Worm (Caenorhabditis elegans) whole organism, young adult: ENCODE results near the gene K01A11.3.
A peak's percentile ranks its signal among the peaks of the same experiment; 100 is the strongest.

Source experiments
- B0019.2 ChIP-seq: fragments of 200-800 bp; sonication (Bioruptor generic); conservative IDR thresholded peaks from 2 replicates; pipeline ENCODE4 v1.3.6; 2022; ENCODE audit warnings: missing genetic modification reagents, missing genetic modification characterization, missing compliant biosample characterization
- F10E7.11 ChIP-seq: sonication (generic microtip); optimal IDR thresholded peaks from 2 replicates; lab custom pipeline; 2017; ENCODE audit warnings: mild to moderate bottlenecking, missing genetic modification characterization, moderate library complexity, missing compliant biosample characterization
- F22D6.2 ChIP-seq: sonication (generic microtip); optimal IDR thresholded peaks from 2 replicates; lab custom pipeline; 2016; ENCODE audit warnings: mild to moderate bottlenecking, missing genetic modification characterization, missing compliant biosample characterization
- F39B2.1 ChIP-seq: fragments of 200-800 bp; sonication (Bioruptor generic); IDR thresholded peaks from 2 replicates; pipeline ENCODE4 v1.3.6; 2022; ENCODE audit warnings: missing genetic modification reagents, missing genetic modification characterization, missing compliant biosample characterization
- F49E8.2 ChIP-seq: sonication (generic microtip); optimal IDR thresholded peaks from 3 replicates; lab custom pipeline; 2017; ENCODE audit warnings: missing genetic modification characterization, mild to moderate bottlenecking, missing compliant biosample characterization, antibody characterized with exemption, moderate library complexity; ENCODE audit not compliant: insufficient read depth
- F52B5.7 ChIP-seq: sonication (generic microtip); optimal IDR thresholded peaks from 2 replicates; lab custom pipeline; 2016; ENCODE audit warnings: mild to moderate bottlenecking, missing genetic modification characterization, missing compliant biosample characterization
- F55B11.4 ChIP-seq: sonication (generic microtip); optimal IDR thresholded peaks from 2 replicates; lab custom pipeline; 2016; ENCODE audit warnings: missing compliant biosample characterization, missing genetic modification characterization, borderline replicate concordance; ENCODE audit not compliant: insufficient read depth
- K12H6.12 ChIP-seq: fragments of 200-800 bp; sonication (Bioruptor generic); optimal IDR thresholded peaks from 2 replicates; lab custom pipeline; 2018; ENCODE audit warnings: mild to moderate bottlenecking, missing genetic modification characterization, missing compliant biosample characterization
- T07F8.4 ChIP-seq: sonication (generic microtip); optimal IDR thresholded peaks from 2 replicates; lab custom pipeline; 2016; ENCODE audit warnings: mild to moderate bottlenecking, missing genetic modification characterization, moderate library complexity, missing compliant biosample characterization
- T26A5.8 ChIP-seq: sonication (generic microtip); optimal IDR thresholded peaks from 2 replicates; lab custom pipeline; 2016; ENCODE audit warnings: missing genetic modification characterization, missing compliant biosample characterization
- Y53F4B.3 ChIP-seq: fragments of 200-800 bp; sonication (Bioruptor generic); IDR thresholded peaks from 2 replicates; pipeline ENCODE4 v1.3.6; 2022; ENCODE audit warnings: missing genetic modification reagents, missing genetic modification characterization, missing compliant biosample characterization
- Y53G8AR.9 ChIP-seq: fragments of 200-800 bp; sonication (Bioruptor generic); conservative IDR thresholded peaks from 2 replicates; pipeline ENCODE4 v1.3.6; 2022; ENCODE audit warnings: missing genetic modification reagents, missing genetic modification characterization, missing compliant biosample characterization
- ZK185.1 ChIP-seq: sonication (generic microtip); optimal IDR thresholded peaks from 2 replicates; lab custom pipeline; 2016; ENCODE audit warnings: mild to moderate bottlenecking, missing genetic modification characterization, missing compliant biosample characterization; ENCODE audit not compliant: poor library complexity, severe bottlenecking
- athp-1 ChIP-seq: sonication (generic microtip); optimal IDR thresholded peaks from 2 replicates; lab custom pipeline; 2017; ENCODE audit warnings: mild to moderate bottlenecking, missing genetic modification characterization, missing compliant biosample characterization
- attf-3 ChIP-seq: fragments of 200-800 bp; sonication (Bioruptor generic); conservative IDR thresholded peaks from 2 replicates; pipeline ENCODE4 v1.3.6; 2022; ENCODE audit warnings: missing genetic modification reagents, missing genetic modification characterization, missing compliant biosample characterization
- bed-2 ChIP-seq: fragments of 200-800 bp; sonication (Bioruptor generic); IDR thresholded peaks from 2 replicates; pipeline ENCODE4 v1.3.6; 2022; ENCODE audit warnings: missing genetic modification reagents, missing genetic modification characterization, missing compliant biosample characterization
- ceh-58 ChIP-seq: fragments of 200-800 bp; sonication (Bioruptor generic); IDR thresholded peaks from 2 replicates; pipeline ENCODE4 v1.3.6; 2022; ENCODE audit warnings: missing genetic modification characterization, missing compliant biosample characterization
- ceh-79 ChIP-seq: sonication (generic microtip); optimal IDR thresholded peaks from 2 replicates; lab custom pipeline; 2017; ENCODE audit warnings: mild to moderate bottlenecking, missing genetic modification characterization, missing compliant biosample characterization
- ceh-91 ChIP-seq: fragments of 200-800 bp; sonication (Bioruptor generic); IDR thresholded peaks from 2 replicates; pipeline ENCODE4 v1.3.6; 2022; ENCODE audit warnings: missing genetic modification reagents, missing genetic modification characterization, missing compliant biosample characterization
- efl-1 ChIP-seq: fragments of 150-350 bp; optimal IDR thresholded peaks from 2 replicates; lab custom pipeline; 2014; ENCODE audit warnings: missing biosample characterization, missing genetic modification reagents, missing genetic modification characterization
- egl-44 ChIP-seq: fragments of 200-800 bp; sonication (Bioruptor generic); IDR thresholded peaks from 2 replicates; pipeline ENCODE4 v1.3.6; 2022; ENCODE audit warnings: missing genetic modification reagents, missing genetic modification characterization, missing compliant biosample characterization
- hlh-26 ChIP-seq: fragments of 200-800 bp; sonication (Bioruptor generic); conservative IDR thresholded peaks from 2 replicates; pipeline ENCODE4 v1.3.6; 2022; ENCODE audit warnings: missing genetic modification reagents, missing genetic modification characterization, missing compliant biosample characterization
- hmg-1.2 ChIP-seq: fragments of 200-800 bp; sonication (Bioruptor generic); IDR thresholded peaks from 2 replicates; pipeline ENCODE4 v1.3.6; 2022; ENCODE audit warnings: missing genetic modification reagents, missing genetic modification characterization, missing compliant biosample characterization
- lag-1 ChIP-seq: fragments of 200-800 bp; sonication (Bioruptor generic); IDR thresholded peaks from 2 replicates; pipeline ENCODE4 v1.3.6; 2022; ENCODE audit warnings: missing genetic modification reagents, missing genetic modification characterization, missing compliant biosample characterization
- lin-26 ChIP-seq: fragments of 200-800 bp; sonication (Bioruptor generic); IDR thresholded peaks from 2 replicates; pipeline ENCODE4 v1.3.6; 2022; ENCODE audit warnings: missing genetic modification reagents, missing genetic modification characterization, missing compliant biosample characterization
- lin-40 ChIP-seq: sonication (generic microtip); optimal IDR thresholded peaks from 2 replicates; lab custom pipeline; 2016; ENCODE audit warnings: missing genetic modification characterization, mild to moderate bottlenecking, missing compliant biosample characterization, missing genotype, missing genetic modification reagents
- lsl-1 ChIP-seq: fragments of 200-800 bp; sonication (Bioruptor generic); optimal IDR thresholded peaks from 2 replicates; lab custom pipeline; 2018; ENCODE audit warnings: mild to moderate bottlenecking, missing genetic modification characterization, moderate library complexity, missing compliant biosample characterization
- madf-6 ChIP-seq: fragments of 200-800 bp; sonication (Bioruptor generic); IDR thresholded peaks from 2 replicates; pipeline ENCODE4 v1.3.6; 2022; ENCODE audit warnings: missing genetic modification reagents, missing genetic modification characterization, missing compliant biosample characterization
- mcd-1 ChIP-seq: fragments of 200-800 bp; sonication (Bioruptor generic); IDR thresholded peaks from 2 replicates; pipeline ENCODE4 v1.3.6; 2022; ENCODE audit warnings: missing genetic modification reagents, missing genetic modification characterization, missing compliant biosample characterization
- mel-28 ChIP-seq: sonication (generic microtip); optimal IDR thresholded peaks from 2 replicates; lab custom pipeline; 2016; ENCODE audit warnings: borderline replicate concordance, mild to moderate bottlenecking, missing genetic modification characterization, missing compliant biosample characterization
- nhr-179 ChIP-seq: sonication (generic microtip); optimal IDR thresholded peaks from 2 replicates; lab custom pipeline; 2016; ENCODE audit warnings: mild to moderate bottlenecking, missing genetic modification characterization, missing compliant biosample characterization
- nhr-80 ChIP-seq: sonication (generic microtip); optimal IDR thresholded peaks from 2 replicates; lab custom pipeline; 2016; ENCODE audit warnings: missing genetic modification characterization, missing compliant biosample characterization
- nhr-90 ChIP-seq: sonication (generic microtip); optimal IDR thresholded peaks from 2 replicates; lab custom pipeline; 2016; ENCODE audit warnings: missing genotype, mild to moderate bottlenecking, missing genetic modification characterization, missing compliant biosample characterization
- pbrm-1 ChIP-seq: fragments of 200-800 bp; sonication (Bioruptor generic); IDR thresholded peaks from 2 replicates; pipeline ENCODE4 v1.3.6; 2022; ENCODE audit warnings: missing genetic modification reagents, missing genetic modification characterization, missing compliant biosample characterization
- rcor-1 ChIP-seq: fragments of 200-800 bp; sonication (Bioruptor generic); IDR thresholded peaks from 2 replicates; pipeline ENCODE4 v1.3.6; 2022; ENCODE audit warnings: missing genetic modification reagents, missing genetic modification characterization, missing compliant biosample characterization
- rec-8 ChIP-seq, 2 experiments: sonication (generic microtip); optimal IDR thresholded peaks; 2 replicates each; lab custom pipeline; 2016; ENCODE audit warnings: mild to moderate bottlenecking in 2 of 2, missing genetic modification characterization in 2 of 2, missing genetic modification reagents in 2 of 2, missing genotype in 2 of 2, missing biosample characterization in 1 of 2, missing compliant biosample characterization in 1 of 2, moderate library complexity in 1 of 2
- repo-1 ChIP-seq: sonication (generic microtip); optimal IDR thresholded peaks from 2 replicates; lab custom pipeline; 2017; ENCODE audit warnings: mild to moderate bottlenecking, missing genetic modification characterization, missing compliant biosample characterization
- rpc-1 ChIP-seq, 2 experiments: fragments of 150-350 bp in 1 of 2; sonication (generic microtip) in 1 of 2; optimal IDR thresholded peaks; 2 replicates each; lab custom pipeline; 2014 to 2018; ENCODE audit warnings: missing biosample characterization in 1 of 2, missing genetic modification characterization in 1 of 2, missing genetic modification reagents in 1 of 2, missing genotype in 1 of 2
- sdz-38 ChIP-seq: sonication (generic microtip); optimal IDR thresholded peaks from 2 replicates; lab custom pipeline; 2016; ENCODE audit warnings: missing genotype, missing genetic modification characterization, missing compliant biosample characterization
- sea-2 ChIP-seq: fragments of 200-800 bp; sonication (Bioruptor generic); IDR thresholded peaks from 2 replicates; pipeline ENCODE4 v1.3.6; 2022; ENCODE audit warnings: missing genetic modification characterization, missing compliant biosample characterization
- snpc-1.3 ChIP-seq: sonication (generic microtip); optimal IDR thresholded peaks from 2 replicates; lab custom pipeline; 2017; ENCODE audit warnings: missing genetic modification characterization, mild to moderate bottlenecking, missing compliant biosample characterization, antibody characterized with exemption, moderate library complexity, missing genotype, missing genetic modification reagents; ENCODE audit not compliant: insufficient read depth
- tbx-9 ChIP-seq: sonication (generic microtip); optimal IDR thresholded peaks from 2 replicates; lab custom pipeline; 2016; ENCODE audit warnings: borderline replicate concordance, missing genetic modification characterization, inconsistent platforms, missing compliant biosample characterization
- tlf-1 ChIP-seq: fragments of 200-800 bp; sonication (Bioruptor generic); optimal IDR thresholded peaks from 2 replicates; lab custom pipeline; 2018; ENCODE audit warnings: mild to moderate bottlenecking, missing genetic modification characterization, missing compliant biosample characterization
- unc-62 ChIP-seq: fragments of 150-350 bp; optimal IDR thresholded peaks from 2 replicates; lab custom pipeline; 2014; ENCODE audit warnings: missing biosample characterization, missing genetic modification reagents, missing genetic modification characterization
- zfh-2 ChIP-seq: fragments of 200-800 bp; sonication (Bioruptor generic); conservative IDR thresholded peaks from 2 replicates; pipeline ENCODE4 v1.3.6; 2022; ENCODE audit warnings: missing genetic modification reagents, missing genetic modification characterization, missing compliant biosample characterization
- ztf-18 ChIP-seq: sonication (generic microtip); optimal IDR thresholded peaks from 2 replicates; lab custom pipeline; 2016; ENCODE audit warnings: missing genotype, mild to moderate bottlenecking, missing genetic modification characterization, missing compliant biosample characterization
- ztf-28 ChIP-seq: fragments of 200-800 bp; sonication (Bioruptor generic); IDR thresholded peaks from 2 replicates; pipeline ENCODE4 v1.3.6; 2022; ENCODE audit warnings: missing genetic modification reagents, missing genetic modification characterization, missing compliant biosample characterization
- ztf-6 ChIP-seq: fragments of 200-800 bp; sonication (Bioruptor generic); IDR thresholded peaks from 2 replicates; pipeline ENCODE4 v1.3.6; 2022; ENCODE audit warnings: missing genetic modification reagents, missing genetic modification characterization, missing compliant biosample characterization

The K01A11.3 gene

ce11 chrIII:3460061-3460460 is 7.6 kb upstream of the K01A11.3 start, which contains the start of gene C34C12.8 (continued):
- TF ChIP-seq K12H6.12 (tag; lab: Kevin White, UChicago): peak; percentile 63
- TF ChIP-seq F39B2.1 (GFP tag; lab: Robert Waterston, UW): no peak
- no peak for TF ChIP-seq nhr-179 (tag; lab: Kevin White, UChicago)
- TF ChIP-seq F52B5.7 (tag; lab: Kevin White, UChicago): peak; percentile 23
- TF ChIP-seq zfh-2: peak; percentile 50; the same call in 1 of the 2 replicates
- no peak for TF ChIP-seq ceh-58 (GFP tag; lab: Robert Waterston, UW)
- peak; percentile 8 for TF ChIP-seq ceh-79 (tag; lab: Kevin White, UChicago)
- TF ChIP-seq unc-62 (GFP tag; lab: Kevin White, UChicago): peak; percentile 30
- peak; percentile 89 for TF ChIP-seq lsl-1 (GFP tag; lab: Kevin White, UChicago)
- TF ChIP-seq ceh-91 (GFP tag; lab: Robert Waterston, UW): peak; percentile 83
- peak; percentile 84 for TF ChIP-seq ztf-28 (GFP tag; lab: Robert Waterston, UW)
- no peak for TF ChIP-seq sea-2 (GFP tag; lab: Robert Waterston, UW)
- peak; percentile 99 for TF ChIP-seq Y53G8AR.9 (GFP tag; lab: Robert Waterston, UW)
- no peak for TF ChIP-seq lag-1
- TF ChIP-seq nhr-80 (tag; lab: Kevin White, UChicago): peak; percentile 47
- TF ChIP-seq F55B11.4 (tag; lab: Kevin White, UChicago): no peak
- TF ChIP-seq mcd-1: peak; percentile 99
- TF ChIP-seq egl-44 (GFP tag; lab: Robert Waterston, UW): peak; percentile 50; the same call in 1 of the 2 replicates
- TF ChIP-seq lin-26: no peak
- peak; percentile 93 for TF ChIP-seq athp-1 (tag; lab: Kevin White, UChicago)
- peak; percentile 96 for TF ChIP-seq pbrm-1 (GFP tag; lab: Robert Waterston, UW)
- TF ChIP-seq rcor-1 (GFP tag; lab: Robert Waterston, UW): peak; percentile 96
- TF ChIP-seq bed-2 (GFP tag; lab: Robert Waterston, UW): no peak
- peak in 1 of 2 experiments; percentile 50 for TF ChIP-seq rec-8 (tag; optimal IDR thresholded peaks at IDR 0.05; lab: Kevin White, UChicago)
- TF ChIP-seq rpc-1 (optimal IDR thresholded peaks at IDR 0.05; lab: Kevin White, UChicago): no peak
- TF ChIP-seq rpc-1 (tag; optimal IDR thresholded peaks at IDR 0.05; lab: Kevin White, UChicago): no peak
- no peak for TF ChIP-seq T26A5.8 (tag; lab: Kevin White, UChicago)
- no peak for TF ChIP-seq mel-28 (tag; lab: Kevin White, UChicago)
- peak; percentile 99 for TF ChIP-seq ztf-18 (tag; lab: Kevin White, UChicago)
- TF ChIP-seq hlh-26 (GFP tag; lab: Robert Waterston, UW): no peak
- peak; percentile 89 for TF ChIP-seq ZK185.1
- TF ChIP-seq nhr-90 (tag; lab: Kevin White, UChicago): no peak
- peak; percentile 99 for TF ChIP-seq hmg-1.2
- no peak for TF ChIP-seq T07F8.4 (tag; lab: Kevin White, UChicago)
- peak; percentile 96 for TF ChIP-seq madf-6 (GFP tag; lab: Robert Waterston, UW)
- TF ChIP-seq tbx-9: no peak
- no peak for TF ChIP-seq ztf-6
- TF ChIP-seq tlf-1: peak; percentile 95
- peak; percentile 94 for TF ChIP-seq repo-1
- TF ChIP-seq sdz-38: no peak
- TF ChIP-seq, all 124 proteins: peak for 85

- TF ChIP-seq ztf-28 (GFP tag; lab: Robert Waterston, UW) (0 out of 2 replicates have a peak, but pooled peaks have one; percentile 55), B0019.2 (GFP tag; lab: Robert Waterston, UW) (peak; percentile 85), pbrm-1 (GFP tag; lab: Robert Waterston, UW) (peak; percentile 97), attf-3 (peak; percentile 83), athp-1 (tag; lab: Kevin White, UChicago) (peak; percentile 93), Y53F4B.3 (GFP tag; lab: Robert Waterston, UW) (no peak), ceh-79 (tag; lab: Kevin White, UChicago) (peak; percentile 63), F49E8.2 (tag; lab: Kevin White, UChicago) (peak; percentile 83), nhr-90 (tag; lab: Kevin White, UChicago) (peak; percentile 30), efl-1 (GFP tag; lab: Kevin White, UChicago) (peak; percentile 82), snpc-1.3 (tag; lab: Kevin White, UChicago) (peak; percentile 20), lin-40 (tag; lab: Kevin White, UChicago) (peak; percentile 99), F22D6.2 (tag; lab: Kevin White, UChicago) (peak; percentile 92), F55B11.4 (tag; lab: Kevin White, UChicago) (no peak), F10E7.11 (peak; percentile 77)
Measured at ce11 chrIII:3456226-3456625, 3.8 kb upstream of the K01A11.3 start.
